Fruit fly (Drosophila melanogaster): ENCODE results near the gene Fum1.
A peak's percentile ranks its signal among the peaks of the same experiment; 100 is the strongest.

Fum1 gene

dm6 chrX:6633659-6634058, 44.6 kb upstream of the Fum1 start, which contains the start of gene CG14443:
TSS of gene CG14443 (plus strand) at chrX:6633959.
- TF ChIP-seq Sox15 (GFP tag; optimal IDR thresholded peaks at IDR 0.05) (no peak), dac (GFP tag; optimal IDR thresholded peaks at IDR 0.05) (no peak), Hr39 (GFP tag; optimal IDR thresholded peaks at IDR 0.05) (no peak), CG10631 (GFP tag; optimal IDR thresholded peaks at IDR 0.05) (no peak), CG6163 (GFP tag; IDR thresholded peaks at IDR 0.05) (no peak), fkh (GFP tag; optimal IDR thresholded peaks at IDR 0.05) (no peak)

DNA sequence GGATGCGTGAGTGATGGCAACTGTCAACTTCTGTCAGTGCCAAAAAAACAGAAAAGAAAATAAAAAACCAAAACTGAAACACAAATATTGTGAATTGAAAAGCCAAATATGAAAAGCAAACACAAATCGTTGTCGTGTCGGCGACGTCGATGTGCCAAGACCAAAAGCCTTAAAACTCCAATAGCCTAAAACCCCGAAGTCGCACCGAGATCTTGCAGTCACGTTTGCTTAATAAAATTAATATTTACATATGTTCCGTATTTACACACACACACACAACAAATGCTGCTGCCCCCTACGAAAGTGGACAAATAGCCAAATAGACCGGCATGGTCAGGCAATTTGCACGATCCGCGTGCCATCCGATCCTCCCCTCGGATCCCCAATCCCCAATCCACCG, 40.1 kb upstream of the Fum1 start:
- TF ChIP-seq vri (GFP tag; optimal IDR thresholded peaks at IDR 0.05) (no peak), fkh (GFP tag; optimal IDR thresholded peaks at IDR 0.05) (peak; percentile 75), Hr38 (GFP tag; optimal IDR thresholded peaks at IDR 0.05) (no peak)

dm6 chrX:6641602-6642001, 36.6 kb upstream of the Fum1 start:
- TF ChIP-seq CG7368 (GFP tag; optimal IDR thresholded peaks at IDR 0.05) = peak; percentile 5
- TF ChIP-seq cyc (GFP tag; optimal IDR thresholded peaks at IDR 0.05) = no peak
- no peak for TF ChIP-seq fd59A (GFP tag; optimal IDR thresholded peaks at IDR 0.05)
- TF ChIP-seq CG15336 (GFP tag; IDR thresholded peaks at IDR 0.05) = peak; percentile 67
- TF ChIP-seq CG11294 (GFP tag; IDR thresholded peaks at IDR 0.05) = peak; percentile 24; the same call in 1 of the 2 replicates
- TF ChIP-seq CG6854 (GFP tag; optimal IDR thresholded peaks at IDR 0.05) = no peak
- TF ChIP-seq vri (GFP tag; optimal IDR thresholded peaks at IDR 0.05) = no peak
- peak; percentile 39 for TF ChIP-seq svp (GFP tag)
- TF ChIP-seq ss (GFP tag; optimal IDR thresholded peaks at IDR 0.05) = no peak
- no peak for TF ChIP-seq Sox15 (GFP tag; optimal IDR thresholded peaks at IDR 0.05)
- TF ChIP-seq CG9139 (GFP tag; optimal IDR thresholded peaks at IDR 0.05) = no peak
- TF ChIP-seq net (GFP tag; optimal IDR thresholded peaks at IDR 0.05) = no peak
- peak; percentile 10 for TF ChIP-seq CG6792 (GFP tag; optimal IDR thresholded peaks at IDR 0.05)
- peak in 1 of 2 experiments; percentile 29 for TF ChIP-seq salr (GFP tag; optimal IDR thresholded peaks at IDR 0.05)
- TF ChIP-seq CG11902 (GFP tag; optimal IDR thresholded peaks at IDR 0.05) = no peak
- TF ChIP-seq CG16779 (tag; optimal IDR thresholded peaks at IDR 0.05) = no peak
- TF ChIP-seq Smox (GFP tag; optimal IDR thresholded peaks at IDR 0.05) = no peak
- TF ChIP-seq Eip78C (GFP tag) = peak; percentile 72
- TF ChIP-seq esn (GFP tag; optimal IDR thresholded peaks at IDR 0.05) = peak; percentile 18
- TF ChIP-seq OdsH (GFP tag; optimal IDR thresholded peaks at IDR 0.05) = peak; percentile 41
- TF ChIP-seq eg (GFP tag; IDR thresholded peaks at IDR 0.05) = peak; percentile 72; the same call in 2 of the 3 replicates
- no peak for TF ChIP-seq CG31627 (GFP tag; optimal IDR thresholded peaks at IDR 0.05)
- TF ChIP-seq CG11762 (GFP tag; optimal IDR thresholded peaks at IDR 0.05; ENCODE audit: insufficient read depth) = no peak
- TF ChIP-seq CG3032 (tag; optimal IDR thresholded peaks at IDR 0.05) = peak; percentile 11
- TF ChIP-seq fkh (GFP tag; optimal IDR thresholded peaks at IDR 0.05) = no peak
- TF ChIP-seq spab (GFP tag; optimal IDR thresholded peaks at IDR 0.05) = no peak
- no peak for TF ChIP-seq Eip93F (GFP tag; optimal IDR thresholded peaks at IDR 0.05)
- no peak for TF ChIP-seq Hr38 (GFP tag; optimal IDR thresholded peaks at IDR 0.05)
- TF ChIP-seq CG6276 (GFP tag; optimal IDR thresholded peaks at IDR 0.05) = peak; percentile 29
- TF ChIP-seq dsx (GFP tag; optimal IDR thresholded peaks at IDR 0.05; ENCODE audit: poor library complexity, severe bottlenecking) = no peak
- TF ChIP-seq Blimp-1 (GFP tag; optimal IDR thresholded peaks at IDR 0.05) = no peak
- peak; percentile 13; the same call in 1 of the 2 replicates for TF ChIP-seq Gug (GFP tag; IDR thresholded peaks at IDR 0.05)
- peak; percentile 26 for TF ChIP-seq Met (GFP tag; optimal IDR thresholded peaks at IDR 0.05)
- peak; percentile 11 for TF ChIP-seq dac (GFP tag; optimal IDR thresholded peaks at IDR 0.05)
- peak; percentile 38 for TF ChIP-seq CG4318 (GFP tag; optimal IDR thresholded peaks at IDR 0.05)
- peak; percentile 19 for TF ChIP-seq CG10631 (GFP tag; optimal IDR thresholded peaks at IDR 0.05)
- no peak for TF ChIP-seq Ets96B (tag; optimal IDR thresholded peaks at IDR 0.05)
- TF ChIP-seq CG6163 (GFP tag; IDR thresholded peaks at IDR 0.05) = peak; percentile 79
- no peak for TF ChIP-seq Sox102F (GFP tag; optimal IDR thresholded peaks at IDR 0.05)
- peak; percentile 42 for TF ChIP-seq CG3919 (GFP tag; optimal IDR thresholded peaks at IDR 0.05)
- TF ChIP-seq achi (GFP tag; optimal IDR thresholded peaks at IDR 0.05) = peak; percentile 36
- no peak for TF ChIP-seq CG1621 (tag; optimal IDR thresholded peaks at IDR 0.05)
- peak; percentile 53; the same call in 1 of the 3 replicates for TF ChIP-seq CG8119 (GFP tag; IDR thresholded peaks at IDR 0.05)
- peak; percentile 16 for TF ChIP-seq Hr39 (GFP tag; optimal IDR thresholded peaks at IDR 0.05)
- TF ChIP-seq pdm3 (GFP tag; optimal IDR thresholded peaks at IDR 0.05) = peak; percentile 48
- peak; percentile 51 for TF ChIP-seq CG32006 (GFP tag; optimal IDR thresholded peaks at IDR 0.05)
